Worm (Caenorhabditis elegans): Measurements from ENCODE around the gene eif-3.G.
A peak's percentile ranks its signal among the peaks of the same experiment; 100 is the strongest.

Gene eif-3.G

ce11 chrII:8428947-8429919 lies 13.3 kb upstream of the eif-3.G start:
- TF ChIP-seq mel-28 (tag; optimal IDR thresholded peaks at IDR 0.05; ENCODE audit: borderline replicate concordance) (no peak), T07F8.4 (tag; optimal IDR thresholded peaks at IDR 0.05) (no peak), lin-54 (GFP tag; optimal IDR thresholded peaks at IDR 0.05) (peak; percentile 47), xnd-1 (tag; optimal IDR thresholded peaks at IDR 0.05) (peak; percentile 75), K12H6.12 (tag; optimal IDR thresholded peaks at IDR 0.05) (no peak), madf-3 (GFP tag; IDR thresholded peaks at IDR 0.05) (no peak), nhr-27 (tag; optimal IDR thresholded peaks at IDR 0.05) (no peak), lsl-1 (GFP tag; optimal IDR thresholded peaks at IDR 0.05) (peak; percentile 98), ceh-91 (GFP tag; IDR thresholded peaks at IDR 0.05) (peak; percentile 70), madf-8 (GFP tag; conservative IDR thresholded peaks at IDR 0.05) (peak; percentile 64), let-526 (GFP tag; IDR thresholded peaks at IDR 0.05) (no peak), F49E8.2 (tag; optimal IDR thresholded peaks at IDR 0.05; ENCODE audit: insufficient read depth) (peak; percentile 72), egl-44 (GFP tag; IDR thresholded peaks at IDR 0.05) (no peak), Y53G8AR.9 (GFP tag; conservative IDR thresholded peaks at IDR 0.05) (no peak), F57C9.4 (tag; optimal IDR thresholded peaks at IDR 0.05) (no peak), ccch-3 (GFP tag; optimal IDR thresholded peaks at IDR 0.05) (no peak), B0019.2 (GFP tag; conservative IDR thresholded peaks at IDR 0.05) (peak; percentile 38; the same call in 1 of the 2 replicates), athp-1 (tag; optimal IDR thresholded peaks at IDR 0.05) (peak; percentile 98), ztf-18 (tag; optimal IDR thresholded peaks at IDR 0.05) (no peak), ztf-22 (GFP tag; optimal IDR thresholded peaks at IDR 0.05) (no peak), D2030.7 (GFP tag; IDR thresholded peaks at IDR 0.05) (peak; percentile 76), efl-1 (GFP tag; optimal IDR thresholded peaks at IDR 0.05) (peak; percentile 24), cebp-2 (GFP tag; IDR thresholded peaks at IDR 0.05) (no peak), nfya-2 (GFP tag; IDR thresholded peaks at IDR 0.05) (no peak), hmg-1.2 (GFP tag; IDR thresholded peaks at IDR 0.05) (peak; percentile 15; the same call in 1 of the 2 replicates), tbp1 (GFP tag; optimal IDR thresholded peaks at IDR 0.05) (peak; percentile 37), lag-1 (GFP tag; IDR thresholded peaks at IDR 0.05) (no peak), nhr-120 (GFP tag; IDR thresholded peaks at IDR 0.05) (no peak), ztf-26 (tag; optimal IDR thresholded peaks at IDR 0.05) (no peak), hlh-26 (GFP tag; conservative IDR thresholded peaks at IDR 0.05) (no peak), madf-6 (GFP tag; IDR thresholded peaks at IDR 0.05) (peak; percentile 87), rcor-1 (GFP tag; IDR thresholded peaks at IDR 0.05) (no peak), let-607 (tag; optimal IDR thresholded peaks at IDR 0.05) (peak; percentile 79 to 85), him-1 (tag; optimal IDR thresholded peaks at IDR 0.05) (no peak), zim-3 (tag; optimal IDR thresholded peaks at IDR 0.05) (no peak), Y95B8A.8 (GFP tag; IDR thresholded peaks at IDR 0.05) (no peak), Y79H2A.3 (GFP tag; conservative IDR thresholded peaks at IDR 0.05) (no peak), egl-18 (GFP tag; IDR thresholded peaks at IDR 0.05) (no peak), tbx-9 (tag; optimal IDR thresholded peaks at IDR 0.05; ENCODE audit: borderline replicate concordance) (no peak), gei-17 (GFP tag; optimal IDR thresholded peaks at IDR 0.05) (no peak), snpc-3.4 (tag; optimal IDR thresholded peaks at IDR 0.05) (peak; percentile 38), nfyb-1 (GFP tag; IDR thresholded peaks at IDR 0.05) (0 out of 2 replicates have a peak, but pooled peaks have one; percentile 26), F33H1.4 (GFP tag; IDR thresholded peaks at IDR 0.05) (peak; percentile 83), nfya-1 (tag; optimal IDR thresholded peaks at IDR 0.05; ENCODE audit: borderline replicate concordance, insufficient read depth) (no peak)

Data from whole organism, young adult.